Worm (Caenorhabditis elegans) whole organism, L3 larva: Measurements from ENCODE around the gene R04B5.11.

Experiments used
- R02D3.7 ChIP-seq: fragments of 150-350 bp; optimal IDR thresholded peaks from 2 replicates; lab custom pipeline; 2014; ENCODE audit warnings: missing biosample characterization, missing genetic modification characterization
- ZK546.5 ChIP-seq: sonication (generic microtip); optimal IDR thresholded peaks from 2 replicates; lab custom pipeline; 2017; ENCODE audit warnings: missing biosample characterization, missing genetic modification characterization
- aly-2 ChIP-seq: fragments of 150-350 bp; optimal IDR thresholded peaks from 2 replicates; lab custom pipeline; 2014; ENCODE audit warnings: missing biosample characterization, missing genetic modification characterization
- ama-1 ChIP-seq: fragments of 150-350 bp; optimal IDR thresholded peaks from 2 replicates; lab custom pipeline; 2018
- ceh-16 ChIP-seq: sonication (generic microtip); optimal IDR thresholded peaks from 2 replicates; lab custom pipeline; 2017; ENCODE audit warnings: missing biosample characterization, missing genetic modification characterization
- ceh-28 ChIP-seq: fragments of 150-350 bp; optimal IDR thresholded peaks from 2 replicates; lab custom pipeline; 2014; ENCODE audit warnings: missing biosample characterization, missing genetic modification reagents, missing genetic modification characterization
- ceh-82 ChIP-seq: fragments of 150-350 bp; optimal IDR thresholded peaks from 2 replicates; lab custom pipeline; 2014; ENCODE audit warnings: missing biosample characterization, missing genetic modification characterization
- ceh-9 ChIP-seq: sonication (generic microtip); optimal IDR thresholded peaks from 2 replicates; lab custom pipeline; 2018; ENCODE audit warnings: missing biosample characterization, missing genetic modification characterization
- daf-12 ChIP-seq: fragments of 150-350 bp; optimal IDR thresholded peaks from 2 replicates; lab custom pipeline; 2014; ENCODE audit warnings: missing biosample characterization, missing genetic modification reagents, missing genetic modification characterization
- egl-27 ChIP-seq: sonication (generic microtip); optimal IDR thresholded peaks from 4 replicates; lab custom pipeline; 2017; ENCODE audit warnings: missing biosample characterization, missing genetic modification reagents, missing genetic modification characterization
- elt-1 ChIP-seq: fragments of 150-350 bp; optimal IDR thresholded peaks from 2 replicates; lab custom pipeline; 2014; ENCODE audit warnings: missing biosample characterization, missing genetic modification characterization
- elt-2 ChIP-seq: sonication (generic microtip); optimal IDR thresholded peaks from 2 replicates; lab custom pipeline; 2016; ENCODE audit warnings: missing genetic modification reagents, mild to moderate bottlenecking, missing genetic modification characterization, missing compliant biosample characterization
- eor-1 ChIP-seq, 2 experiments: fragments of 150-350 bp; optimal IDR thresholded peaks; 2 replicates each; lab custom pipeline; 2014 to 2018; ENCODE audit warnings: missing biosample characterization in 2 of 2, missing genetic modification characterization in 2 of 2
- fkh-2 ChIP-seq: fragments of 150-350 bp; optimal IDR thresholded peaks from 2 replicates; lab custom pipeline; 2014; ENCODE audit warnings: missing biosample characterization, missing genetic modification reagents, missing genetic modification characterization
- fos-1 ChIP-seq: fragments of 150-350 bp; optimal IDR thresholded peaks from 2 replicates; lab custom pipeline; 2014; ENCODE audit warnings: missing biosample characterization, missing genetic modification characterization
- hmg-11 ChIP-seq: sonication (generic microtip); optimal IDR thresholded peaks from 2 replicates; lab custom pipeline; 2016; ENCODE audit warnings: missing genetic modification characterization, missing compliant biosample characterization
- jun-1 ChIP-seq: fragments of 150-350 bp; optimal IDR thresholded peaks from 2 replicates; lab custom pipeline; 2014; ENCODE audit warnings: missing biosample characterization, missing genetic modification reagents, missing genetic modification characterization
- lin-15B ChIP-seq: fragments of 150-350 bp; optimal IDR thresholded peaks from 2 replicates; lab custom pipeline; 2014; ENCODE audit warnings: missing biosample characterization, missing genetic modification characterization
- lin-39 ChIP-seq: fragments of 150-350 bp; optimal IDR thresholded peaks from 2 replicates; lab custom pipeline; 2018; ENCODE audit warnings: missing biosample characterization, missing genetic modification reagents, missing genetic modification characterization
- lsy-12 ChIP-seq: sonication (generic microtip); optimal IDR thresholded peaks from 2 replicates; lab custom pipeline; 2016; ENCODE audit warnings: mild to moderate bottlenecking, missing genetic modification characterization, missing compliant biosample characterization
- mdl-1 ChIP-seq: fragments of 150-350 bp; optimal IDR thresholded peaks from 2 replicates; lab custom pipeline; 2014; ENCODE audit warnings: missing biosample characterization, missing genetic modification characterization
- mml-1 ChIP-seq: fragments of 150-350 bp; sonication (generic microtip); optimal IDR thresholded peaks from 3 replicates; lab custom pipeline; 2014; ENCODE audit warnings: missing biosample characterization, missing genetic modification characterization
- nfya-1 ChIP-seq: sonication (generic microtip); optimal IDR thresholded peaks from 2 replicates; lab custom pipeline; 2017; ENCODE audit warnings: missing genetic modification characterization, mild to moderate bottlenecking, missing compliant biosample characterization, antibody characterized with exemption, moderate library complexity; ENCODE audit not compliant: insufficient read depth
- nhr-11 ChIP-seq: fragments of 150-350 bp; optimal IDR thresholded peaks from 2 replicates; lab custom pipeline; 2014; ENCODE audit warnings: missing biosample characterization, missing genetic modification characterization
- nhr-12 ChIP-seq: fragments of 150-350 bp; optimal IDR thresholded peaks from 2 replicates; lab custom pipeline; 2014; ENCODE audit warnings: missing biosample characterization, missing genetic modification characterization
- nhr-23 ChIP-seq: fragments of 150-350 bp; optimal IDR thresholded peaks from 2 replicates; lab custom pipeline; 2014; ENCODE audit warnings: missing biosample characterization, missing genetic modification reagents, missing genetic modification characterization
- nhr-237 ChIP-seq: fragments of 150-350 bp; optimal IDR thresholded peaks from 2 replicates; lab custom pipeline; 2014; ENCODE audit warnings: missing biosample characterization, missing genetic modification characterization
- nhr-25 ChIP-seq: sonication (generic microtip); optimal IDR thresholded peaks from 2 replicates; lab custom pipeline; 2017; ENCODE audit warnings: missing biosample characterization, missing genetic modification characterization
- nhr-28 ChIP-seq: fragments of 150-350 bp; optimal IDR thresholded peaks from 2 replicates; lab custom pipeline; 2014; ENCODE audit warnings: missing biosample characterization, missing genetic modification characterization
- nhr-43 ChIP-seq: sonication (generic microtip); optimal IDR thresholded peaks from 2 replicates; lab custom pipeline; 2016; ENCODE audit warnings: mild to moderate bottlenecking, missing genetic modification characterization, missing compliant biosample characterization; ENCODE audit not compliant: poor library complexity, severe bottlenecking
- nhr-67 ChIP-seq: fragments of 150-350 bp; optimal IDR thresholded peaks from 2 replicates; lab custom pipeline; 2014; ENCODE audit warnings: missing biosample characterization, missing genetic modification characterization
- nhr-76 ChIP-seq: fragments of 150-350 bp; sonication (generic microtip); optimal IDR thresholded peaks from 5 replicates; lab custom pipeline; 2014; ENCODE audit warnings: missing biosample characterization, missing genetic modification characterization
- nhr-77 ChIP-seq: fragments of 150-350 bp; optimal IDR thresholded peaks from 2 replicates; lab custom pipeline; 2014; ENCODE audit warnings: missing biosample characterization, missing genetic modification characterization
- pha-4 ChIP-seq: fragments of 150-350 bp; optimal IDR thresholded peaks from 2 replicates; lab custom pipeline; 2014; ENCODE audit warnings: missing biosample characterization, missing genetic modification reagents, missing genetic modification characterization
- sea-2 ChIP-seq: fragments of 150-350 bp; sonication (generic microtip); optimal IDR thresholded peaks from 4 replicates; lab custom pipeline; 2014; ENCODE audit warnings: missing biosample characterization, missing genetic modification reagents, missing genetic modification characterization
- snpc-4 ChIP-seq: fragments of 150-350 bp; optimal IDR thresholded peaks from 2 replicates; lab custom pipeline; 2014; ENCODE audit warnings: missing biosample characterization, missing genetic modification characterization
- tbx-2 ChIP-seq: sonication (generic microtip); optimal IDR thresholded peaks from 2 replicates; lab custom pipeline; 2016; ENCODE audit warnings: mild to moderate bottlenecking, missing genetic modification characterization, missing compliant biosample characterization
- unc-39 ChIP-seq: sonication (generic microtip); optimal IDR thresholded peaks from 4 replicates; lab custom pipeline; 2017; ENCODE audit warnings: missing biosample characterization, missing genetic modification characterization
- unc-62 ChIP-seq: fragments of 150-350 bp; sonication (generic microtip); optimal IDR thresholded peaks from 4 replicates; lab custom pipeline; 2014; ENCODE audit warnings: missing biosample characterization, missing genetic modification reagents, missing genetic modification characterization
- zag-1 ChIP-seq: fragments of 150-350 bp; optimal IDR thresholded peaks from 2 replicates; lab custom pipeline; 2014; ENCODE audit warnings: missing biosample characterization, missing genetic modification characterization
- ztf-11 ChIP-seq: fragments of 150-350 bp; optimal IDR thresholded peaks from 2 replicates; lab custom pipeline; 2014; ENCODE audit warnings: missing biosample characterization, missing genetic modification characterization
- ztf-4 ChIP-seq: fragments of 150-350 bp; optimal IDR thresholded peaks from 2 replicates; lab custom pipeline; 2014; ENCODE audit warnings: missing biosample characterization, missing genetic modification characterization

The R04B5.11 gene

DNA sequence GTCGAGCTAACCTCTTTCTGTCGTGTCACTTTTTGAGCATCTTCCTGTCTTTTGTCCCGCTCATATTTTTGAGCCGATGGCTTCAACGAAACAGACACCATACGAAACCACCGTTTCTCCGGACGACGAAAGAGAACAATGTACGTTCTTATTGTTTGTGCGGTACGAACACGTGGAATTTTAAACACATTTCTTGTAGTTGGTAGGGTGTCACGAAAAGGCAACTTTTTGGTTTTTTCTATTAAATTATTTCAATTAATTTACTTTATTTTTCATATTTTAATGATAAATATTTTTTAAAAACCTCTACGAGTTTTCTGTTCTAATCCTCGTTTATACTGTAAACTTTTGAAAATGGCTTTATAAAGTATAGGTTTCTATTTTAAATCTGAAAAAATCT is at the start of gene R04B5.11:
TSS of gene R04B5.11 (minus strand) at position 101 of the 400 bp plus-strand sequence.
- no peak for TF ChIP-seq hmg-11 (tag; lab: Kevin White, UChicago)

DNA sequence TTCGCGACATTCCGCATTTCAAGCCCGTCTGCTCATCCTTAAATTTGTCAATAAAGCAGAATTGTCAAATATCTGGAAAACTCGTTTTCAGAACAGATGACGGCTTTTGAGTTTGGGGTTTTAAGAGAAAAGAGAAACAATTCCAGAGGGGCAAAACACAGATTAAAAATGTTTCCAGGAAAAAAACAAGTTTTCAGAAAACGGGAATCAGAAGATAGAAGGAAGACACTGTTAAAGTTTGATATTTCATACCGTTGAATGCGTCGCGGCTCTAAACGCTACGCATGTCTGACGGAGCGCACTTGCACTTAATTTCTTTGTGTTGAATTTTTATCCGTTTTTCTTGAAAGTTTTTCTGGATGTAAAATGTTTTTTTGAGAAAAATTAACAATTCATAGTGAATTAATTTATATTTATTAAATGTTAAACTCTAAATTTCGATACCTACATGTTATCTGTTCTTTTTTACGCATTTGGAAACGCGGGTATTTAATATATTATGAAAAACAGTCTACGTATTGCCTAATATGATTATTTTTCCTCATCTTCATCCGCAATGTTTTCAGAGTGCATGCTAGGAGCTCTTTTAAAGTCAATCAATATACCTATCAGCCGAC is 43.1 kb upstream of the R04B5.11 start, which contains the start of the genes C08B6.18, wdr-20 and C08B6.8:
TSS of gene C08B6.18 (minus strand) at position 51 of the 617 bp plus-strand sequence.
TSS of gene wdr-20 (minus strand) at position 82 of the 617 bp plus-strand sequence.
TSS of gene C08B6.8 (plus strand) at position 567 of the 617 bp plus-strand sequence.
- no peak for TF ChIP-seq R02D3.7 (tag; lab: Kevin White, UChicago)
- no peak for TF ChIP-seq zag-1 (tag; lab: Kevin White, UChicago)
- peak; percentile 52 for TF ChIP-seq nfya-1 (tag; lab: Kevin White, UChicago)
- TF ChIP-seq nhr-77: no peak
- TF ChIP-seq nhr-12 (tag; lab: Kevin White, UChicago): no peak
- no peak for TF ChIP-seq elt-1
- TF ChIP-seq unc-39: no peak
- no peak for TF ChIP-seq fkh-2 (tag; lab: Kevin White, UChicago)
- TF ChIP-seq tbx-2 (tag; lab: Kevin White, UChicago): no peak
- TF ChIP-seq ztf-4 (tag; lab: Kevin White, UChicago): no peak
- TF ChIP-seq ceh-82 (tag; lab: Kevin White, UChicago): no peak
- TF ChIP-seq nhr-76 (tag; lab: Kevin White, UChicago): no peak
- no peak for TF ChIP-seq lsy-12 (tag; lab: Kevin White, UChicago)
- no peak for TF ChIP-seq nhr-11 (tag; lab: Kevin White, UChicago)
- no peak for TF ChIP-seq aly-2 (tag; lab: Kevin White, UChicago)
- peak; percentile 50 for TF ChIP-seq pha-4 (tag; lab: Kevin White, UChicago)
- no peak for TF ChIP-seq nhr-28
- TF ChIP-seq jun-1 (tag; lab: Kevin White, UChicago): no peak
- TF ChIP-seq nhr-237 (tag; lab: Kevin White, UChicago): no peak
- no peak for TF ChIP-seq ceh-16 (tag; lab: Kevin White, UChicago)
- TF ChIP-seq fos-1 (tag; lab: Kevin White, UChicago): no peak
- no peak for TF ChIP-seq ztf-11 (tag; lab: Kevin White, UChicago)
- TF ChIP-seq nhr-67 (tag; lab: Kevin White, UChicago): no peak
- no peak for TF ChIP-seq unc-62 (GFP tag; lab: Kevin White, UChicago)
- no peak for TF ChIP-seq lin-39 (tag; lab: Kevin White, UChicago)
- TF ChIP-seq ceh-28 (tag; lab: Kevin White, UChicago): no peak
- TF ChIP-seq ama-1 (lab: Kevin White, UChicago): no peak
- TF ChIP-seq ZK546.5 (tag; lab: Kevin White, UChicago): no peak
- no peak for TF ChIP-seq elt-2
- TF ChIP-seq mdl-1 (tag; lab: Kevin White, UChicago): no peak
- TF ChIP-seq nhr-23 (tag; lab: Kevin White, UChicago): no peak
- TF ChIP-seq daf-12 (tag; lab: Kevin White, UChicago): no peak
- no peak for TF ChIP-seq ceh-9
- peak; percentile 84 for TF ChIP-seq lin-15B (tag; lab: Kevin White, UChicago)
- no peak for TF ChIP-seq eor-1 (tag; optimal IDR thresholded peaks at IDR 0.05; lab: Kevin White, UChicago)
- TF ChIP-seq hmg-11 (tag; lab: Kevin White, UChicago): no peak
- no peak for TF ChIP-seq sea-2 (GFP tag; lab: Kevin White, UChicago)
- TF ChIP-seq nhr-25 (tag; lab: Kevin White, UChicago): peak; percentile 17
- TF ChIP-seq mml-1 (tag; lab: Kevin White, UChicago): no peak
- TF ChIP-seq snpc-4 (tag; lab: Kevin White, UChicago): peak; percentile 75
- TF ChIP-seq nhr-43 (tag; lab: Kevin White, UChicago): no peak
- TF ChIP-seq egl-27 (tag; lab: Kevin White, UChicago): no peak
